Fruit fly (Drosophila melanogaster) whole organism, wandering third instar larva: Measurements from ENCODE around the gene Snx1.

Source experiments
- Abd-B ChIP-seq: fragments of >200 bp; optimal IDR thresholded peaks from 2 replicates; lab custom pipeline; 2017; ENCODE audit warnings: missing biosample characterization, missing genetic modification characterization
- CG32264 ChIP-seq: fragments of 200-800 bp; sonication (Bioruptor generic); optimal IDR thresholded peaks from 2 replicates; lab custom pipeline; 2016; ENCODE audit warnings: missing biosample characterization, missing genetic modification characterization
- CrebA ChIP-seq: fragments of 200-800 bp; sonication (Bioruptor generic); optimal IDR thresholded peaks from 2 replicates; lab custom pipeline; 2016; ENCODE audit warnings: missing biosample characterization, mild to moderate bottlenecking, missing genetic modification characterization, borderline replicate concordance
- Dfd ChIP-seq: fragments of >200 bp; optimal IDR thresholded peaks from 2 replicates; lab custom pipeline; 2017; ENCODE audit warnings: missing biosample characterization, missing genetic modification characterization
- GATAd ChIP-seq: sonication (Bioruptor generic); optimal IDR thresholded peaks from 2 replicates; lab custom pipeline; 2016; ENCODE audit warnings: missing biosample characterization, missing genetic modification characterization
- HLH106 ChIP-seq: fragments of 200-800 bp; optimal IDR thresholded peaks from 3 replicates; lab custom pipeline; 2019; ENCODE audit warnings: missing biosample characterization, mild to moderate bottlenecking, missing genetic modification characterization, moderate library complexity
- Hnf4 ChIP-seq: fragments of 200-800 bp; sonication (Bioruptor generic); optimal IDR thresholded peaks from 2 replicates; lab custom pipeline; 2016; ENCODE audit warnings: missing biosample characterization, mild to moderate bottlenecking, missing genetic modification characterization
- Hr78 ChIP-seq: fragments of >200 bp; optimal IDR thresholded peaks from 2 replicates; lab custom pipeline; 2017; ENCODE audit warnings: missing biosample characterization, missing genetic modification characterization
- Hr83 ChIP-seq: fragments of 200-300 bp; sonication (Bioruptor generic); optimal IDR thresholded peaks from 2 replicates; lab custom pipeline; 2016; ENCODE audit warnings: missing biosample characterization, mild to moderate bottlenecking, missing genetic modification characterization, moderate library complexity; ENCODE audit not compliant: poor library complexity, severe bottlenecking
- Jra ChIP-seq: sonication (Bioruptor generic); optimal IDR thresholded peaks from 2 replicates; lab custom pipeline; 2016; ENCODE audit warnings: missing biosample characterization, missing genetic modification characterization
- Mio ChIP-seq: sonication (Bioruptor generic); optimal IDR thresholded peaks from 2 replicates; lab custom pipeline; 2016; ENCODE audit warnings: missing biosample characterization, missing genetic modification characterization
- Myc ChIP-seq: fragments of >200 bp; optimal IDR thresholded peaks from 2 replicates; lab custom pipeline; 2017
- N ChIP-seq: fragments of >200 bp; optimal IDR thresholded peaks from 2 replicates; lab custom pipeline; 2018; ENCODE audit warnings: missing biosample characterization, missing external identifiers, missing genetic modification characterization
- OdsH ChIP-seq: fragments of 200-800 bp; sonication (Bioruptor generic); optimal IDR thresholded peaks from 2 replicates; lab custom pipeline; 2016; ENCODE audit warnings: missing biosample characterization, mild to moderate bottlenecking, missing genetic modification characterization
- Rel ChIP-seq, 2 experiments: fragments of 200-800 bp; sonication (Bioruptor generic) in 1 of 2; optimal IDR thresholded peaks; 2 replicates in 1 of 2; 3 replicates in 1 of 2; lab custom pipeline; 2016 to 2019; ENCODE audit warnings: mild to moderate bottlenecking in 2 of 2, missing biosample characterization in 2 of 2, missing genetic modification characterization in 2 of 2, moderate library complexity in 1 of 2
- Sp1 ChIP-seq: fragments of 200-800 bp; sonication (Bioruptor generic); optimal IDR thresholded peaks from 3 replicates; lab custom pipeline; 2019; ENCODE audit warnings: missing biosample characterization, mild to moderate bottlenecking, missing genetic modification characterization, moderate library complexity
- Vsx2 ChIP-seq: fragments of 200-300, 225-300 bp; sonication (Bioruptor generic); optimal IDR thresholded peaks from 2 replicates; lab custom pipeline; 2018; ENCODE audit warnings: missing biosample characterization, missing genetic modification characterization; ENCODE audit not compliant: partially characterized antibody
- br ChIP-seq: fragments of 200-800 bp; sonication (Bioruptor generic); optimal IDR thresholded peaks from 2 replicates; lab custom pipeline; 2016; ENCODE audit warnings: missing biosample characterization, missing genetic modification characterization
- brk ChIP-seq: fragments of 200-800 bp; sonication (Bioruptor generic); optimal IDR thresholded peaks from 2 replicates; lab custom pipeline; 2016; ENCODE audit warnings: missing biosample characterization, mild to moderate bottlenecking, missing genetic modification characterization
- dl ChIP-seq, 2 experiments: fragments of 175-275, 200-275 bp in 1 of 2; fragments of 200-275 bp in 1 of 2; sonication (Bioruptor generic); optimal IDR thresholded peaks; lab custom pipeline; 2018; ENCODE audit warnings: mild to moderate bottlenecking in 2 of 2, missing biosample characterization in 2 of 2, missing genetic modification characterization in 2 of 2, moderate library complexity in 2 of 2; ENCODE audit not compliant: partially characterized antibody in 2 of 2, insufficient read depth in 1 of 2
- dmrt93B ChIP-seq: fragments of 200-800 bp; sonication (Bioruptor generic); optimal IDR thresholded peaks from 2 replicates; lab custom pipeline; 2018; ENCODE audit warnings: missing biosample characterization, mild to moderate bottlenecking, missing genetic modification characterization
- ey ChIP-seq: fragments of 200-800 bp; sonication (Bioruptor generic); optimal IDR thresholded peaks from 2 replicates; lab custom pipeline; 2016; ENCODE audit warnings: missing biosample characterization, missing genetic modification characterization
- foxo ChIP-seq, 2 experiments: fragments of 200-800 bp; sonication (Bioruptor generic); optimal IDR thresholded peaks; 2 replicates in 1 of 2; 3 replicates in 1 of 2; lab custom pipeline; 2016 to 2017; ENCODE audit warnings: missing biosample characterization in 2 of 2, missing genetic modification characterization in 2 of 2
- fru ChIP-seq: fragments of 200-800 bp; sonication (Bioruptor generic); optimal IDR thresholded peaks from 3 replicates; lab custom pipeline; 2016; ENCODE audit warnings: missing biosample characterization, mild to moderate bottlenecking, missing genetic modification characterization
- jim ChIP-seq: fragments of 175-275, 200-325 bp; sonication (Bioruptor generic); optimal IDR thresholded peaks from 2 replicates; lab custom pipeline; 2016; ENCODE audit warnings: missing biosample characterization, mild to moderate bottlenecking, missing genetic modification characterization
- pan ChIP-seq: fragments of >200 bp; optimal IDR thresholded peaks from 2 replicates; lab custom pipeline; 2017
- psq ChIP-seq: fragments of 200-800 bp; sonication (Bioruptor generic); optimal IDR thresholded peaks from 3 replicates; lab custom pipeline; 2017; ENCODE audit warnings: missing biosample characterization, mild to moderate bottlenecking, missing genetic modification characterization, moderate library complexity
- sv ChIP-seq: fragments of 200-800 bp; sonication (Bioruptor generic); optimal IDR thresholded peaks from 3 replicates; lab custom pipeline; 2016; ENCODE audit warnings: missing biosample characterization, missing genetic modification characterization
- tai ChIP-seq: sonication (Bioruptor generic); optimal IDR thresholded peaks from 2 replicates; lab custom pipeline; 2016; ENCODE audit warnings: missing biosample characterization, missing genetic modification characterization
- woc ChIP-seq: sonication (Bioruptor generic); optimal IDR thresholded peaks from 2 replicates; lab custom pipeline; 2016; ENCODE audit warnings: missing biosample characterization, mild to moderate bottlenecking, missing genetic modification characterization

Snx1 gene

DNA sequence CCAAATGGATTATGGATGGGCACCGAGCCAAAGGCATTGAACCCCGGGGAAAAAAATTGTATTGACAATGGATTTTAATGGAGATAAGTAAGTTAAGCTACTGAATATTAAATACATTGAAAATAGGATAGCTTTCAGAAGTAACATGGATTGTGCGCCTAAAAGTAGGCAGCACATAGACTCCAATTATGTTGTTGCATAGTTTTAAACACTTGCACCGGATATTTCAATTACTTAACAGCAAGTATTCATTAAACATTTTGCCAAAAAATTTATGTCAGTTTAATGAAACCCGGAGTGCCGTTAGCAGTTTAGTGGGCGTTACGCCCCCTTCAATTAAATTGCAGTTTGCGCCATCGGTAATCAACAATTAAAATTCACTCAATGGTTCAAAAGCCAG, 11.4 kb upstream of the Snx1 start:
- no peak for TF ChIP-seq Rel (GFP tag; optimal IDR thresholded peaks at IDR 0.05; lab: Kevin White, UChicago)
- TF ChIP-seq Rel (tag; optimal IDR thresholded peaks at IDR 0.05; lab: Kevin White, UChicago), result no peak
- TF ChIP-seq Vsx2 (GFP tag; lab: Kevin White, UChicago), result no peak
- TF ChIP-seq Abd-B (GFP tag; lab: Kevin White, UChicago), result no peak
- no peak for TF ChIP-seq ey (GFP tag; lab: Kevin White, UChicago)
- TF ChIP-seq CrebA, result no peak
- TF ChIP-seq jim (GFP tag; lab: Kevin White, UChicago), result no peak
- no peak for TF ChIP-seq Hnf4 (GFP tag; lab: Kevin White, UChicago)
- TF ChIP-seq sv (GFP tag; lab: Kevin White, UChicago), result no peak
- no peak for TF ChIP-seq foxo (GFP tag; optimal IDR thresholded peaks at IDR 0.05; lab: Kevin White, UChicago)
- no peak for TF ChIP-seq dmrt93B (GFP tag; lab: Kevin White, UChicago)
- TF ChIP-seq brk, result no peak
- no peak for TF ChIP-seq dl (GFP tag; optimal IDR thresholded peaks at IDR 0.05; lab: Kevin White, UChicago; ENCODE audit: insufficient read depth in 1 of 2, partially characterized antibody in 2 of 2)
- TF ChIP-seq Hr83 (GFP tag; lab: Kevin White, UChicago), result no peak
- no peak for TF ChIP-seq tai
- no peak for TF ChIP-seq pan (lab: Kevin White, UChicago)
- no peak for TF ChIP-seq Sp1 (GFP tag; lab: Kevin White, UChicago)
- no peak for TF ChIP-seq woc (GFP tag; lab: Kevin White, UChicago)

DNA sequence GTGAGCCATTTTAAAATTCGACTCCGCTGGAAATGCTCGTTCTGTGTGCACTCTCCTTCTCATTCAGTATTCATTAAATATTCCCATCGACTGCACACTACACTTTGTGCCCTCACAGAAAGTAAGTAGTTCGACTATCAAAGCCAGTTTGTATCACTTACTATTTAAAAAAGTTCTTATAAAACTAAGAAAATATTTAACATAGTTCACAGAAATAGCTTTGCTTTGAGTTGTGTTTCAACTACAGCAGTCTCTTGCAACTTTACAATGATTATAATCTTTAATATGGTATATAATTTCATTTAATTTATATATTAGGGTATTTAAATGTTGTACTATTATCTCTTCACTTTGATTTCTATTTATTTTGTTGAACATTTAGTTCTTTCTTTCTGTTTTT, 10.0 kb upstream of the Snx1 start:
- no peak for TF ChIP-seq Hr78 (GFP tag; lab: Kevin White, UChicago)
- no peak for TF ChIP-seq Dfd (GFP tag; lab: Kevin White, UChicago)
- no peak for TF ChIP-seq fru (GFP tag; lab: Kevin White, UChicago)
- no peak for TF ChIP-seq Hnf4 (GFP tag; lab: Kevin White, UChicago)
- TF ChIP-seq psq (GFP tag; lab: Kevin White, UChicago), result no peak
- no peak for TF ChIP-seq CrebA
- no peak for TF ChIP-seq HLH106 (tag; lab: Kevin White, UChicago)
- TF ChIP-seq Vsx2 (GFP tag; lab: Kevin White, UChicago), result no peak
- TF ChIP-seq OdsH (GFP tag; lab: Kevin White, UChicago), result no peak
- TF ChIP-seq foxo (GFP tag; optimal IDR thresholded peaks at IDR 0.05; lab: Kevin White, UChicago), result no peak
- no peak for TF ChIP-seq CG32264

- peak; percentile 23 for TF ChIP-seq psq (GFP tag; lab: Kevin White, UChicago)
- no peak for TF ChIP-seq N (GFP tag; lab: Kevin White, UChicago)
- peak; percentile 47 for TF ChIP-seq Hnf4 (GFP tag; lab: Kevin White, UChicago)
- peak; percentile 46 for TF ChIP-seq br (GFP tag; lab: Kevin White, UChicago)
- peak; percentile 23 for TF ChIP-seq Sp1 (GFP tag; lab: Kevin White, UChicago)
- peak; percentile 40 for TF ChIP-seq HLH106 (tag; lab: Kevin White, UChicago)
- TF ChIP-seq Mio (GFP tag; lab: Kevin White, UChicago), result no peak
- peak; percentile 62 for TF ChIP-seq OdsH (GFP tag; lab: Kevin White, UChicago)
- TF ChIP-seq dmrt93B (GFP tag; lab: Kevin White, UChicago), result peak; percentile 19
Observed at dm6 chr2L:3440322-3440721, 9.2 kb upstream of the Snx1 start.

- no peak for TF ChIP-seq GATAd (GFP tag; lab: Kevin White, UChicago)
- no peak for TF ChIP-seq Hr83 (GFP tag; lab: Kevin White, UChicago)
- TF ChIP-seq Mio (GFP tag; lab: Kevin White, UChicago), result no peak
- no peak for TF ChIP-seq Hnf4 (GFP tag; lab: Kevin White, UChicago)
- no peak for TF ChIP-seq CrebA
- TF ChIP-seq dl (GFP tag; optimal IDR thresholded peaks at IDR 0.05; lab: Kevin White, UChicago; ENCODE audit: insufficient read depth in 1 of 2, partially characterized antibody in 2 of 2), result no peak
- TF ChIP-seq Vsx2 (GFP tag; lab: Kevin White, UChicago), result no peak
Observed at dm6 chr2L:3441158-3441557, 8.3 kb upstream of the Snx1 start.

DNA sequence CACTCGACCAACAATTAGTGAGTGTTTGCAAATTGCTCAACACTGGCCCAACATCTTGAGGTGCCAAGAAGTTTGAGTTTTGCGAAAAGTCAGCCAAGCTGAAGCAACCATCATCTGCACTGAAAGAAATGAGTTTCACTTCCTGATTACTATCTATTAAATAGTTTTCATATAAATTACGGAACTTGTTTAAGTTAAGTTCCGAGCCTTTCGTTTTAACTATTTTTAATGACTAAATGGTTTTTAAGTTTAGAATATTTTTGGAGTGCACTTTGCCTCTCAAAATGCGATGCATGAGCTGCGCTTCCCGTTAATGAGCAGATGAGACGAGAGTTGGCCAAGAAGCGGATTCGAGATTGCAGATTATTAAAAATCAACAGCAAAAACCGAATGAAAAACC, 7.8 kb upstream of the Snx1 start:
- TF ChIP-seq fru (GFP tag; lab: Kevin White, UChicago) (no peak), Mio (GFP tag; lab: Kevin White, UChicago) (no peak), Jra (no peak), dl (GFP tag; optimal IDR thresholded peaks at IDR 0.05; lab: Kevin White, UChicago; ENCODE audit: insufficient read depth in 1 of 2, partially characterized antibody in 2 of 2) (no peak), sv (GFP tag; lab: Kevin White, UChicago) (no peak), Hr83 (GFP tag; lab: Kevin White, UChicago) (no peak), Abd-B (GFP tag; lab: Kevin White, UChicago) (no peak), OdsH (GFP tag; lab: Kevin White, UChicago) (no peak), Myc (no peak), tai (no peak)
- TF ChIP-seq, all 38 proteins: peak for 0
